Fruit fly (Drosophila melanogaster): Measurements from ENCODE around the gene CG31832.

The CG31832 gene

DNA sequence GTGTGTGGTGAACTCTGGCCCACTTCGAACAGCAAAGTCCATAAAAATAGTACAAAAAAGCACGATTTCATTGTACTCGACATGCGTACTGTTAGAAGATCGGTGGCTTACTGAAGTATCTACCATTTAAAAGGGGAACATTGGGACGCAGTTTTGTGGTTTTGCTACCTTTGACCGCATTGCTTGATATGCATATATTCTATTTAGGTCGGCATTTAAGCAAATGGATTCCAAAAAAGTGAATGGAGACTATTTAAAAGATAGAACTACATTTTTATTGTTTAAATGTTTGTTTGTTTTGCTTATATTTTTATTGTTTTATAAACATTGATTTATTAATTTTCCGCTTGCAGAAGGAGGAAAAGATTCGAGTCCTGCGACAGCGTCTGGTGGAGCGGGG is at the start of gene CG31832:
TSS of gene CG31832 (minus strand) at position 101 of the 400 bp plus-strand sequence.
- no peak for TF ChIP-seq CG17801 (GFP tag; optimal IDR thresholded peaks at IDR 0.05; ENCODE audit: partially characterized antibody)

DNA sequence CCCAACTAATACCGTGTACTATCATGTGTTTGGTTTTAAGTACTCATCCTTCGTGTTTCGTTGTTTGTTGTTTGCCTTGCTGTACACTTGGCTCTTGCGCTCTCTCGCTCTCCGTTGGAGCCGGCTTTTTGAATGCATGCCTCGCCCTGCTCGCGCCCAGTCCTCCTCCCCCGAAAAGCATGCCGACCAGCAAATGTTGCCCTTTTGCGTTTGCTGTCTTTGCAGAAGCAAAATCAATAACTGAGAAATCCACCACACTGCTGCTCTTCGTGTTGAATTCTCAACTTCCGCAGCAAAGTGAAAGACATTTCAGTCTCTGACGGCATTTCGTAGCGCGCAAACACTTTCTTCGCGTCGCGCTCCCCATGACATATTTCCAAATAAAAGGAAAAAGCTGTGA is 42.9 kb upstream of the CG31832 start, which contains the start of gene wwk:
TSS of gene wwk (plus strand) at position 312 of the 400 bp plus-strand sequence.
- no peak for TF ChIP-seq CG17801 (GFP tag; optimal IDR thresholded peaks at IDR 0.05; ENCODE audit: partially characterized antibody)

dm6 chr2L:15070216-15070615 is 38.7 kb upstream of the CG31832 start, which contains the start of gene vig:
TSS of gene vig (minus strand) at chr2L:15070316.
- TF ChIP-seq CG17801 (GFP tag; optimal IDR thresholded peaks at IDR 0.05; ENCODE audit: partially characterized antibody), result no peak

DNA sequence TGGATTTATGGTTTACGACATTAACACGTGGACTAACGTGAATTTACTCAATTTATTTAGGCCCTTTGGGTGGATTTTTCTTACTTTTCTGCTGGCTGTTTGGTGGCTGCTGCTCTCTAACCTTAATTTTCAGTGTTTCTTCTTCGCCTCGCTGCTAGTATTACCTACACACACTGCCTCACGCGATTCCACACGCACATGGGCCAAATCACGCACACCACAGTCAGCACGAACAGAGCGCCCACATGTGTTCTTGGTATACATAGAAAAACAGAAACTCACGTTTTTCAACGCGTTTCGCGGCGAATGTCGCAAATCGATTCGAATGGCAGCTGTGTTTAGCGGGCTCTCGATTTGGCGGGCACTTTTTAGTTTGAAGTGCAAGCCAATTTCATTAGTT is 36.3 kb upstream of the CG31832 start:
- peak; percentile 67 for TF ChIP-seq CG17801 (GFP tag; optimal IDR thresholded peaks at IDR 0.05; ENCODE audit: partially characterized antibody)

DNA sequence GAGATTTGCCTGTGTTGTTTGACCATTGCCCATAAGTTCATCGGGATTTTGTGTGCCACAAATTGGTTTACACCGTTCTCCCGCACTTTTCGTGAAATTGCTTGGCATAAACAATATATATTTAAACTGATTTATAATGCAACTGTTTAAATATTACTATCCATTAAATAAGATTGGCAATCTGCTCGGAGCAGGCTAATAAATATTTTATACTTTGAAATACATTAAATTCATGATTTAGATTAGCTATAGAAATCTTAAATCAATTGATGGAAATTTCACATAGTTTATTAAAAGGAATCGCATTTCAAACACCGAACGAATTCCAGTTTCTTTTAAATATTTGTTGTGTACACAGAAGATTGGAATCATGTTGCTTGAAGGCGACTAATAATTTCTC is 34.6 kb upstream of the CG31832 start:
- no peak for TF ChIP-seq CG17801 (GFP tag; optimal IDR thresholded peaks at IDR 0.05; ENCODE audit: partially characterized antibody)

DNA sequence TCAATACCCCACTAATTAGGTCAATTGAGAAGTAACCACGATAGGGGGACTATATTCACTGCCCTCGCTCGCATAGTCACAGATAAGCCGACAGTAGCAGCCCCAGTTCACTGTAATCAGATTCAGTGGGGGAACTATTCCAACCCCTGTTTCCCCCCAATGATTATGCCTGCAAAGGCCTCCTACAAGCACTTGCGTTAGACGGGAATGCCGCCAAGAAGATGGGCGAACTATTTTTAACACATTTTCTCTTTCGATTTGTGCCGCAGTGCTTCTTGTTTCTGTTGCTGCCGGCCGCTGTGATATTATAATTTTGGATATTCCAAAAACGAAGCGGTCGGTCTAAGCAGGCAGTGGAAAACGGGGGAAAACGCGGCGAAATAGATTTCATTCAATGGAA is 34.1 kb upstream of the CG31832 start:
- TF ChIP-seq CG17801 (GFP tag; optimal IDR thresholded peaks at IDR 0.05; ENCODE audit: partially characterized antibody), result no peak

DNA sequence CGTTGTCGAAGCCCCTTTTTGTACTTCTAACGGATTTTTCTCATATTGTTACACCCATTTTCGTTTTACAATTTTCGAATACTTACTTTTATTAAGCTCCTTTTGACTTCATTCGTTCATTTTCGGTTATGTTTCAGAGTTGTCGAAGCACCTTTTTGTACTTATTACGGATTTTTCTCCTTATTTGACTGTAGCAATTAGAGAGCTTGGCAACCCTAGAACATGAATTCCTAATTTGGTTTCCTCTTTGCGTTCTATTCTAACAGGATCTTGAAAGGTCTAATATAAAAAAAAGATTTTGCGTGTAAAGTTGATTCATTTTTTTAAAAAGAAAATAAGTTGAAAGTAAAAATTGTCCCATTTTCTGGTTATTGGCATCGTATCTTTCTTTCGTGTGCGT is 30.5 kb upstream of the CG31832 start:
- no peak for TF ChIP-seq CG17801 (GFP tag; optimal IDR thresholded peaks at IDR 0.05; ENCODE audit: partially characterized antibody)

DNA sequence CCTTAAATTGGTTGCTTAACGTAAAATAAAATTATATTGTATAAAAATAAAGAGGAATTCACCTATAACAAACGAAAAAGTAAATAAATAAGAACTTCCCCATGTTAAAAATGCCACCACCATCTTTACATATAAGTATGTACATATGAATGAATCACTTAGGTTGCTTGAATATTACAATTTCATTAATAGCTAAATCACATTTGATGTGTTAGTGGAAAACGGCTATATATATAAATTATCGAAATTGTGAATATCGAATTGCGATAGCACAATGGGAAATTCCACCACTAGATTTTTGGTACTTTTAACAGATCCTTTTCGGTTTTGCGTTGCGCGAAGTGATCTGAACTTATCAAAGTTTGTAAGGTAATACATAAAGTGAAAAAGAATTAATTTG is 29.8 kb upstream of the CG31832 start, which contains the start of the genes solo and vas:
TSS of gene solo (plus strand) at position 289 of the 400 bp plus-strand sequence.
TSS of gene vas (plus strand) at position 289 of the 400 bp plus-strand sequence.
- TF ChIP-seq CG17801 (GFP tag; optimal IDR thresholded peaks at IDR 0.05; ENCODE audit: partially characterized antibody), result no peak

- no peak for TF ChIP-seq CG17801 (GFP tag; optimal IDR thresholded peaks at IDR 0.05; ENCODE audit: partially characterized antibody)
Observed at dm6 chr2L:15060580-15061005, 29.0 kb upstream of the CG31832 start, which contains the start of gene TfIIS. TSS of gene TfIIS (minus strand) at chr2L:15060757.

DNA sequence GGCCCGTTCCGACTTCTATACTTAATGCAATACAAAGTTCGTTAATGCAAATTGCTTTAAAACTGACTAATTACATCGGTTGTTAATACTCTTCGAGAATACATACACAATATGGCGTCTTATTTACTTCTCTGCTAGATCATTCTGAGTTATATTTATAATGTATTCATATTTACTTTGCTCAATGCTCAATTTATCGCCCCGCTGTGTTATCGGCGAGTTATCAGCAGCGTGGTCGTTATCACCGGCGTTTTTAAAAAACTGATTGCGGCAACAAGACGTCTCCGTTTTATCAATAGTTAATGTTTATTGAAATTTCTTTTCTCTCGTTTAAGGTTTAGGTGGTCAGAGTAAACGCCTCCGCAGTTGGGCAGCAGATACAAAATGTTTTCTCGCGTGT is 27.4 kb upstream of the CG31832 start:
- TF ChIP-seq CG17801 (GFP tag; optimal IDR thresholded peaks at IDR 0.05; ENCODE audit: partially characterized antibody), result no peak

- TF ChIP-seq CG17801 (GFP tag; optimal IDR thresholded peaks at IDR 0.05; ENCODE audit: partially characterized antibody), result no peak
Observed at dm6 chr2L:15058118-15058402, 26.5 kb upstream of the CG31832 start, which contains the start of gene CG33679. TSS of gene CG33679 (plus strand) at chr2L:15058303.

dm6 chr2L:15057225-15058117 is 25.9 kb upstream of the CG31832 start, which contains the start of gene ck:
TSS of gene ck (minus strand) at chr2L:15057862.
- no peak for TF ChIP-seq CG17801 (GFP tag; optimal IDR thresholded peaks at IDR 0.05; ENCODE audit: partially characterized antibody)

DNA sequence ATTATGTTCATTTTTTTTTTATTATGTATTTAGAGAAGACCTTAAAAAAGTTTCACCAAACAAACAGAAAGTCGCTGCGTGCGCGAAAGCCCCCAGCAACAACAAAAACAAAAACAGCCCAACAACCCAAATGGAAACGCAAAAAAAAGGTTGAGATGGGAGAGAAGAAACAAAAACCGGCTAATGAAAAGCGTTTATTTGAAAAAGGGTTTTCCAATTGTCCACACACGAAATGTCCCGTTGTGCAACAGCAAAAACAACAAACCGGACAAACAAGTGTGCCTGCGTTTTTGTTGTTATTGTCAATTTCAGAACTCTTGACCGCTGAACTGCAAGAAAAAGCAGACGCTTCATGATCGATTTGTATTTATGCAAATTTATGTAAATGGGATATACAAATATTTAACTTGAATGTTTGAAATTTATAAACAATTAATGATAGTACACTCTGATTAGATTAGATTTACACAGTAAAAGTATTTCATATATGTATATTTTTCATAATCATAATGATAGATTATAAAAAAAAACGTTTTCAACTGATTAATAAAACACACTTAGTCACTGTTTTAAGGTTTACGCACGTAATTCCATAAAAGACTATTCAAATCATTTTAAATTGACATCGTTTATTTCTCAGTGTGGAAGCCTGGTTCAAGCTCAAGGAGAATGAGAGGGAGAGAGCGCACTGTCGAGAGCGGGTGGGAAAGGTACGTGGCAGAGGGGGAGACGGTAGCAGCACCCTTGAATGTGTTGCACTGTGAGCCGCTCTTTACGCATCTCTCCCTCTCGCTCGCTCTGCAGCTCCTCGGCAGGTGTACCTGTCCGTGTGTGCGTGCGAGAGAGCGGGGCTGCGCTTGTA is 25.0 kb upstream of the CG31832 start:
- TF ChIP-seq CG17801 (GFP tag; optimal IDR thresholded peaks at IDR 0.05; ENCODE audit: partially characterized antibody), result peak; percentile 63

DNA sequence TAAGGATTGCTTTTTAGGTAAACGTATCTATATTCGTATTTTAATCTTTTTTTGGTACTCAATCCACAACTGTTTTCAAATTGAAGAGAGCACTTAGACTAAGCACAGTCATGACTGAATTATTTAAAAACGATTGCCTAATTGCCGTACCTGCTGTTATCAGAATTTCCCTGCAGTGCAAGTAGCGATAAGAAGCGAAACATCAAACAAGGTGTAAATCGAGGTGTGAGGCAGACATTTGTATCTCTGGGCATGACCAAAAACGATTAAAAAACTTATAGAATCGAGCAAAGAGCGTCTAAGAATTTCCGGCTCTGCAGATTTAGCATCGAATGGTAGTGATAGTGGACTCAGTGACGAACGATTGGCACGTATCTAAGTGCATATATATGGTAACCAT is 23.6 kb upstream of the CG31832 start:
- TF ChIP-seq CG17801 (GFP tag; optimal IDR thresholded peaks at IDR 0.05; ENCODE audit: partially characterized antibody), result no peak

dm6 chr2L:15052805-15053388 is 21.3 kb upstream of the CG31832 start:
- no peak for TF ChIP-seq CG17801 (GFP tag; optimal IDR thresholded peaks at IDR 0.05; ENCODE audit: partially characterized antibody)

Measured in ovary, adult (tissue).